Worm (Caenorhabditis elegans) whole organism, L4/young adult: ENCODE measurements around the gene gtf-2H1.

Source experiments
- W03F9.2 ChIP-seq: fragments of 150-350 bp; optimal IDR thresholded peaks from 2 replicates; lab custom pipeline; 2014; ENCODE audit warnings: missing biosample characterization, missing genetic modification characterization
- dao-5 ChIP-seq: sonication (generic microtip); optimal IDR thresholded peaks from 2 replicates; lab custom pipeline; 2016; ENCODE audit warnings: missing genotype, missing genetic modification characterization, moderate library complexity, missing compliant biosample characterization
- him-1 ChIP-seq: sonication (generic microtip); optimal IDR thresholded peaks from 2 replicates; lab custom pipeline; 2016; ENCODE audit warnings: missing genotype, missing genetic modification reagents, missing genetic modification characterization, missing compliant biosample characterization

The gtf-2H1 gene

ce11 chrIV:189087-189486, 42.5 kb downstream of the gtf-2H1 start:
- TF ChIP-seq W03F9.2 (tag; lab: Kevin White, UChicago) (no peak), him-1 (tag; lab: Kevin White, UChicago) (no peak), dao-5 (tag; lab: Kevin White, UChicago) (no peak)

- TF ChIP-seq him-1 (tag; lab: Kevin White, UChicago) (no peak), dao-5 (tag; lab: Kevin White, UChicago) (no peak), W03F9.2 (tag; lab: Kevin White, UChicago) (no peak)
These were observed 44.2 kb downstream of the gtf-2H1 start for ce11 chrIV:187336-187735.

- TF ChIP-seq W03F9.2 (tag; lab: Kevin White, UChicago) (no peak), him-1 (tag; lab: Kevin White, UChicago) (no peak), dao-5 (tag; lab: Kevin White, UChicago) (no peak)
These were observed 45.5 kb downstream of the gtf-2H1 start for ce11 chrIV:186110-186509.

- TF ChIP-seq him-1 (tag; lab: Kevin White, UChicago), result no peak
- no peak for TF ChIP-seq W03F9.2 (tag; lab: Kevin White, UChicago)
- no peak for TF ChIP-seq dao-5 (tag; lab: Kevin White, UChicago)
These were observed 47.4 kb downstream of the gtf-2H1 start, which contains the start of gene pnc-1 for ce11 chrIV:184184-184583. TSS of gene pnc-1 (plus strand) at chrIV:184484.

ce11 chrIV:183519-183918, 48.1 kb downstream of the gtf-2H1 start:
- TF ChIP-seq dao-5 (tag; lab: Kevin White, UChicago) (no peak), W03F9.2 (tag; lab: Kevin White, UChicago) (no peak), him-1 (tag; lab: Kevin White, UChicago) (no peak)

ce11 chrIV:179700-180099, 51.9 kb downstream of the gtf-2H1 start:
- TF ChIP-seq dao-5 (tag; lab: Kevin White, UChicago) (no peak), W03F9.2 (tag; lab: Kevin White, UChicago) (no peak), him-1 (tag; lab: Kevin White, UChicago) (no peak)

ce11 chrIV:178696-179095, 52.9 kb downstream of the gtf-2H1 start, which contains the start of gene tcl-2:
TSS of gene tcl-2 (plus strand) at chrIV:179083.
- TF ChIP-seq dao-5 (tag; lab: Kevin White, UChicago), result no peak
- no peak for TF ChIP-seq him-1 (tag; lab: Kevin White, UChicago)
- no peak for TF ChIP-seq W03F9.2 (tag; lab: Kevin White, UChicago)

ce11 chrIV:177487-177886, 54.1 kb downstream of the gtf-2H1 start:
- TF ChIP-seq dao-5 (tag; lab: Kevin White, UChicago), result no peak
- no peak for TF ChIP-seq him-1 (tag; lab: Kevin White, UChicago)
- TF ChIP-seq W03F9.2 (tag; lab: Kevin White, UChicago), result no peak

ce11 chrIV:175698-176097, 55.9 kb downstream of the gtf-2H1 start:
- no peak for TF ChIP-seq dao-5 (tag; lab: Kevin White, UChicago)
- no peak for TF ChIP-seq him-1 (tag; lab: Kevin White, UChicago)
- no peak for TF ChIP-seq W03F9.2 (tag; lab: Kevin White, UChicago)
